Fruit fly (Drosophila melanogaster): ENCODE results near the gene IP3K2.

IP3K2 gene

dm6 chrX:13370826-13371703 is 67.6 kb downstream of the IP3K2 start (continued):
- no peak for TF ChIP-seq CG6813 (GFP tag; optimal IDR thresholded peaks at IDR 0.05)
- peak; percentile 9 for TF ChIP-seq Hmr (GFP tag; optimal IDR thresholded peaks at IDR 0.05)
- TF ChIP-seq Bteb2 (GFP tag; optimal IDR thresholded peaks at IDR 0.05) = no peak
- TF ChIP-seq CG11504 (tag; optimal IDR thresholded peaks at IDR 0.05) = peak; percentile 15
- no peak for TF ChIP-seq CG17359 (tag; optimal IDR thresholded peaks at IDR 0.05)
- TF ChIP-seq CG17912 (GFP tag; optimal IDR thresholded peaks at IDR 0.05) = no peak
- TF ChIP-seq dmrt99B (tag; optimal IDR thresholded peaks at IDR 0.05) = no peak
- TF ChIP-seq Stat92E (GFP tag; optimal IDR thresholded peaks at IDR 0.05) = peak in 1 of 3 experiments; percentile 27
- peak; percentile 75 for TF ChIP-seq tna (GFP tag; IDR thresholded peaks at IDR 0.05; ENCODE audit: partially characterized antibody)
- TF ChIP-seq slbo (GFP tag; IDR thresholded peaks at IDR 0.05) = peak; percentile 37; the same call in 1 of the 2 replicates
- peak; percentile 82 for TF ChIP-seq Dref (GFP tag; IDR thresholded peaks at IDR 0.05)
- TF ChIP-seq CG32532 (GFP tag; IDR thresholded peaks at IDR 0.05) = peak; percentile 27; the same call in 1 of the 2 replicates
- TF ChIP-seq Ets97D (GFP tag; optimal IDR thresholded peaks at IDR 0.05) = peak; percentile 3
- peak; percentile 51 for TF ChIP-seq inv (GFP tag; IDR thresholded peaks at IDR 0.05; ENCODE audit: partially characterized antibody)
- TF ChIP-seq Atf3 (GFP tag; optimal IDR thresholded peaks at IDR 0.05) = no peak
- TF ChIP-seq Gug (GFP tag; IDR thresholded peaks at IDR 0.05) = peak; percentile 10; the same call in 1 of the 4 replicates
- TF ChIP-seq gfzf (GFP tag; optimal IDR thresholded peaks at IDR 0.05) = peak; percentile 33
- TF ChIP-seq CG8765 (GFP tag; IDR thresholded peaks at IDR 0.05) = no peak
- peak; percentile 48 for TF ChIP-seq CG12659 (GFP tag; optimal IDR thresholded peaks at IDR 0.05)
- TF ChIP-seq Sry-δ (GFP tag; optimal IDR thresholded peaks at IDR 0.05) = peak; percentile 70
- no peak for TF ChIP-seq CG10979 (tag; optimal IDR thresholded peaks at IDR 0.05)
- TF ChIP-seq CG34224 (GFP tag; IDR thresholded peaks at IDR 0.05; ENCODE audit: partially characterized antibody) = peak; percentile 51; the same call in 2 of the 3 replicates
- peak; percentile 42 for TF ChIP-seq stwl (tag; optimal IDR thresholded peaks at IDR 0.05)
- no peak for TF ChIP-seq Hr78 (GFP tag; optimal IDR thresholded peaks at IDR 0.05)
- TF ChIP-seq CG16863 (GFP tag; optimal IDR thresholded peaks at IDR 0.05) = no peak
- TF ChIP-seq sna (GFP tag; IDR thresholded peaks at IDR 0.05; ENCODE audit: partially characterized antibody) = peak; percentile 73
- no peak for TF ChIP-seq pho (GFP tag; optimal IDR thresholded peaks at IDR 0.05)
- TF ChIP-seq onecut (GFP tag; IDR thresholded peaks at IDR 0.05) = peak; percentile 81
- peak; percentile 43; the same call in 1 of the 2 replicates for TF ChIP-seq bbx (GFP tag; IDR thresholded peaks at IDR 0.05; ENCODE audit: partially characterized antibody)
- TF ChIP-seq mam (GFP tag; optimal IDR thresholded peaks at IDR 0.05) = peak; percentile 28
- peak; percentile 93 for TF ChIP-seq CG7928 (GFP tag; optimal IDR thresholded peaks at IDR 0.05)
- TF ChIP-seq CG34422 (GFP tag; IDR thresholded peaks at IDR 0.05) = 0 out of 3 replicates have a peak, but pooled peaks have one; percentile 21
- peak; percentile 80 for TF ChIP-seq Dp (GFP tag; optimal IDR thresholded peaks at IDR 0.05)
- TF ChIP-seq Abd-B (GFP tag; optimal IDR thresholded peaks at IDR 0.05) = peak; percentile 37
- peak; percentile 54 for TF ChIP-seq CG9932 (GFP tag; IDR thresholded peaks at IDR 0.05)
- TF ChIP-seq CHES-1-like (GFP tag; optimal IDR thresholded peaks at IDR 0.05) = peak; percentile 44
- peak; percentile 23 for TF ChIP-seq Dad (GFP tag; optimal IDR thresholded peaks at IDR 0.05)
- TF ChIP-seq dysf (GFP tag; IDR thresholded peaks at IDR 0.05) = 0 out of 3 replicates have a peak, but pooled peaks have one; percentile 23
- TF ChIP-seq zfh2 (GFP tag; optimal IDR thresholded peaks at IDR 0.05) = peak; percentile 26
- no peak for TF ChIP-seq danr (GFP tag; IDR thresholded peaks at IDR 0.05)
- TF ChIP-seq row (GFP tag; IDR thresholded peaks at IDR 0.05) = peak; percentile 57
- no peak for TF ChIP-seq slou (GFP tag; optimal IDR thresholded peaks at IDR 0.05)
- TF ChIP-seq Antp (GFP tag; optimal IDR thresholded peaks at IDR 0.05) = peak; percentile 8
- TF ChIP-seq ttk (GFP tag; IDR thresholded peaks at IDR 0.05) = no peak
- peak; percentile 65 for TF ChIP-seq Scr (GFP tag; IDR thresholded peaks at IDR 0.05; ENCODE audit: partially characterized antibody)
- TF ChIP-seq mirr (GFP tag; optimal IDR thresholded peaks at IDR 0.05) = peak; percentile 8
- TF ChIP-seq gem (tag; optimal IDR thresholded peaks at IDR 0.05) = peak; percentile 14

Data from whole organism, embryonic.